Worm (Caenorhabditis elegans) whole organism, early embryonic: ENCODE measurements around the gene K01D12.1.

ENCODE experiments used
- B0310.2 ChIP-seq: sonication (generic microtip); optimal IDR thresholded peaks from 2 replicates; lab custom pipeline; 2016; ENCODE audit warnings: mild to moderate bottlenecking, missing genetic modification characterization, missing compliant biosample characterization
- aly-1 ChIP-seq: sonication (generic microtip); optimal IDR thresholded peaks from 2 replicates; lab custom pipeline; 2016; ENCODE audit warnings: missing genetic modification characterization, missing compliant biosample characterization
- ama-1 ChIP-seq: fragments of 150-350 bp; optimal IDR thresholded peaks from 2 replicates; lab custom pipeline; 2014
- ceh-13 ChIP-seq: fragments of 200-800 bp; sonication (Bioruptor generic); optimal IDR thresholded peaks from 2 replicates; lab custom pipeline; 2018; ENCODE audit warnings: mild to moderate bottlenecking, missing genetic modification characterization, missing compliant biosample characterization
- ceh-36 ChIP-seq: sonication (generic microtip); optimal IDR thresholded peaks from 2 replicates; lab custom pipeline; 2016; ENCODE audit warnings: missing genetic modification characterization, inconsistent platforms, missing compliant biosample characterization
- flt-1 ChIP-seq: fragments of 200-800 bp; sonication (Bioruptor generic); IDR thresholded peaks from 2 replicates; pipeline ENCODE4 v1.3.6; 2022; ENCODE audit warnings: missing genetic modification characterization, missing compliant biosample characterization
- hmbx-1 ChIP-seq: sonication (generic microtip); optimal IDR thresholded peaks from 2 replicates; lab custom pipeline; 2016; ENCODE audit warnings: mild to moderate bottlenecking, missing genetic modification characterization, missing compliant biosample characterization
- hnd-1 ChIP-seq: sonication (generic microtip); optimal IDR thresholded peaks from 2 replicates; lab custom pipeline; 2016; ENCODE audit warnings: missing genetic modification characterization, missing compliant biosample characterization
- scrt-1 ChIP-seq: fragments of 200-800 bp; sonication (Bioruptor generic); IDR thresholded peaks from 2 replicates; pipeline ENCODE4 v1.3.6; 2022; ENCODE audit warnings: missing genetic modification characterization, missing compliant biosample characterization
- tbx-11 ChIP-seq: fragments of 200-800 bp; sonication (Bioruptor generic); IDR thresholded peaks from 2 replicates; pipeline ENCODE4 v1.3.6; 2022; ENCODE audit warnings: missing genetic modification characterization, missing compliant biosample characterization
- tbx-37 ChIP-seq: fragments of 200-800 bp; sonication (Bioruptor generic); conservative IDR thresholded peaks from 2 replicates; pipeline ENCODE4 v1.3.6; 2022; ENCODE audit warnings: missing genetic modification reagents, missing genetic modification characterization, missing compliant biosample characterization

DNA sequence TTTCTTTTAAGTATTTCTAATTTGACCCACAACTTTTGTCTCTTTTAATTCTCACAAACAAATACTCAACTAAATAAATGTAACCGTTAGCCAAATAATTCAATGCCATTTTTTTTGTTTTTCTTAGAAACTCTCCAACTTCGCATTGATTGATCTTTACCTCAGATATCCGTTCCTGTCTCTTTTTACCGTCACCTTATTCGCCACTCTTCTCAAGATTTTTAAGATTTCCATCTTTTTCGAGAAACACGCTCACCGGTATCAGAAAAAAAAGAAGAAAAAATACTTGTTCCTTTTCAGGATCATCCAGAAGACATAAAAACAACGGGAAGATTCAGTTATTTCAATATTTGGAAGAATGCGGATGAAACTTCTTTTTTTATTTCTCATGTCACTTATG is 19.0 kb upstream of the K01D12.1 start, which contains the start of gene F23H12.5:
- no peak for TF ChIP-seq ama-1 (lab: Kevin White, UChicago)
- TF ChIP-seq flt-1 (GFP tag; lab: Robert Waterston, UW) = no peak
- TF ChIP-seq ceh-13 (GFP tag; lab: Kevin White, UChicago) = no peak
- no peak for TF ChIP-seq B0310.2 (tag; lab: Kevin White, UChicago)
- TF ChIP-seq aly-1 (tag; lab: Kevin White, UChicago) = no peak
- TF ChIP-seq ceh-36 = no peak
- TF ChIP-seq hmbx-1 (tag; lab: Kevin White, UChicago) = no peak
- no peak for TF ChIP-seq tbx-37 (GFP tag; lab: Robert Waterston, UW)
- TF ChIP-seq hnd-1 (tag; lab: Kevin White, UChicago) = no peak
- TF ChIP-seq tbx-11 (GFP tag; lab: Robert Waterston, UW) = no peak
- TF ChIP-seq scrt-1 (GFP tag; lab: Robert Waterston, UW) = no peak
